Worm (Caenorhabditis elegans) whole organism, L4 larva: ENCODE measurements around the gene cnc-7.

Source experiments
- D1046.2 ChIP-seq: fragments of 200-800 bp; sonication (Bioruptor generic); IDR thresholded peaks from 2 replicates; pipeline ENCODE4 v1.3.6; 2022; ENCODE audit warnings: missing genetic modification characterization, missing compliant biosample characterization
- F49E8.2 ChIP-seq: sonication (generic microtip); optimal IDR thresholded peaks from 2 replicates; lab custom pipeline; 2016; ENCODE audit warnings: missing compliant biosample characterization, mild to moderate bottlenecking, missing genetic modification characterization, borderline replicate concordance
- T20F7.1 ChIP-seq: fragments of 200-800 bp; sonication (Bioruptor generic); optimal IDR thresholded peaks from 2 replicates; lab custom pipeline; 2018; ENCODE audit warnings: mild to moderate bottlenecking, missing genetic modification characterization, missing compliant biosample characterization
- Y105C5A.15 ChIP-seq: fragments of 200-800 bp; sonication (Bioruptor generic); IDR thresholded peaks from 2 replicates; pipeline ENCODE4 v1.3.6; 2022; ENCODE audit warnings: missing genetic modification characterization, missing compliant biosample characterization
- Y48G9A.11 ChIP-seq: fragments of 200-800 bp; sonication (Bioruptor generic); IDR thresholded peaks from 2 replicates; pipeline ENCODE4 v1.3.6; 2022; ENCODE audit warnings: missing genetic modification reagents, missing genetic modification characterization, missing compliant biosample characterization
- Y5F2A.4 ChIP-seq: fragments of 200-800 bp; sonication (Bioruptor generic); optimal IDR thresholded peaks from 2 replicates; lab custom pipeline; 2018; ENCODE audit warnings: mild to moderate bottlenecking, missing genetic modification characterization, missing compliant biosample characterization
- Y75B8A.6 ChIP-seq: fragments of 200-800 bp; sonication (Bioruptor generic); IDR thresholded peaks from 2 replicates; pipeline ENCODE4 v1.3.6; 2022; ENCODE audit warnings: missing genetic modification reagents, missing genetic modification characterization, missing compliant biosample characterization
- ZK546.5 ChIP-seq, 2 experiments: sonication (generic microtip); optimal IDR thresholded peaks; 2 replicates each; lab custom pipeline; 2017; ENCODE audit warnings: missing biosample characterization in 2 of 2, missing genetic modification characterization in 2 of 2
- aha-1 ChIP-seq: fragments of 150-350 bp; peaks from one replicate; lab custom pipeline; 2014; ENCODE audit warnings: missing biosample characterization, missing genetic modification characterization
- ceh-44 ChIP-seq: fragments of 200-800 bp; sonication (Bioruptor generic); IDR thresholded peaks from 2 replicates; pipeline ENCODE4 v1.3.6; 2022; ENCODE audit warnings: missing genetic modification reagents, missing genetic modification characterization, missing compliant biosample characterization
- ceh-82 ChIP-seq: sonication (generic microtip); optimal IDR thresholded peaks from 2 replicates; lab custom pipeline; 2017; ENCODE audit warnings: missing biosample characterization, missing genetic modification characterization
- ces-1 ChIP-seq: fragments of 150-350 bp; sonication (generic microtip); optimal IDR thresholded peaks from 4 replicates; lab custom pipeline; 2014; ENCODE audit warnings: missing biosample characterization, missing genetic modification reagents, missing genetic modification characterization
- daf-16 ChIP-seq, 3 experiments: sonication (generic microtip); optimal IDR thresholded peaks; 2 replicates each; lab custom pipeline; 2016 to 2017; ENCODE audit warnings: missing genetic modification characterization in 3 of 3, missing genetic modification reagents in 3 of 3, mild to moderate bottlenecking in 2 of 3, missing compliant biosample characterization in 2 of 3, missing biosample characterization in 1 of 3, moderate library complexity in 1 of 3
- dmd-6 ChIP-seq: fragments of 200-800 bp; sonication (Bioruptor generic); IDR thresholded peaks from 2 replicates; pipeline ENCODE4 v1.3.6; 2022; ENCODE audit warnings: missing genetic modification reagents, missing genetic modification characterization, missing compliant biosample characterization
- dmd-8 ChIP-seq: fragments of 200-800 bp; sonication (Bioruptor generic); IDR thresholded peaks from 2 replicates; pipeline ENCODE4 v1.3.6; 2022; ENCODE audit warnings: missing genetic modification characterization, missing compliant biosample characterization
- dpl-1 ChIP-seq: fragments of 150-350 bp; optimal IDR thresholded peaks from 2 replicates; lab custom pipeline; 2014; ENCODE audit warnings: missing biosample characterization, missing genetic modification reagents, missing genetic modification characterization
- duxl-1 ChIP-seq: sonication (generic microtip); optimal IDR thresholded peaks from 2 replicates; lab custom pipeline; 2016; ENCODE audit warnings: mild to moderate bottlenecking, missing genetic modification characterization, moderate library complexity, missing compliant biosample characterization; ENCODE audit not compliant: poor library complexity
- dve-1 ChIP-seq: sonication (generic microtip); optimal IDR thresholded peaks from 2 replicates; lab custom pipeline; 2017; ENCODE audit warnings: antibody characterized with exemption, mild to moderate bottlenecking, missing genetic modification characterization, missing compliant biosample characterization; ENCODE audit not compliant: insufficient read depth
- egl-27 ChIP-seq: sonication (generic microtip); optimal IDR thresholded peaks from 3 replicates; lab custom pipeline; 2017; ENCODE audit warnings: missing biosample characterization, missing genetic modification reagents, missing genetic modification characterization
- egl-43 ChIP-seq: fragments of 200-800 bp; sonication (Bioruptor generic); IDR thresholded peaks from 2 replicates; pipeline ENCODE4 v1.3.6; 2022; ENCODE audit warnings: missing genetic modification reagents, missing genetic modification characterization, missing compliant biosample characterization
- hlh-11 ChIP-seq: fragments of 200-800 bp; sonication (Bioruptor generic); optimal IDR thresholded peaks from 2 replicates; lab custom pipeline; 2018; ENCODE audit warnings: mild to moderate bottlenecking, missing genetic modification characterization, missing compliant biosample characterization
- hmg-1.1 ChIP-seq: fragments of 200-800 bp; sonication (Bioruptor generic); IDR thresholded peaks from 2 replicates; pipeline ENCODE4 v1.3.6; 2022; ENCODE audit warnings: missing genetic modification reagents, missing genetic modification characterization, missing compliant biosample characterization
- jun-1 ChIP-seq: fragments of 150-350 bp; optimal IDR thresholded peaks from 2 replicates; lab custom pipeline; 2014; ENCODE audit warnings: missing biosample characterization, missing genetic modification reagents, missing genetic modification characterization
- lin-1 ChIP-seq: fragments of 200-800 bp; sonication (Bioruptor generic); IDR thresholded peaks from 2 replicates; pipeline ENCODE4 v1.3.6; 2022; ENCODE audit warnings: missing genetic modification reagents, missing genetic modification characterization, missing compliant biosample characterization
- lin-13 ChIP-seq: fragments of 150-350 bp; optimal IDR thresholded peaks from 2 replicates; lab custom pipeline; 2014; ENCODE audit warnings: missing biosample characterization, missing genetic modification reagents, missing genetic modification characterization
- lin-29 ChIP-seq: fragments of 200-800 bp; sonication (Bioruptor generic); IDR thresholded peaks from 2 replicates; pipeline ENCODE4 v1.3.6; 2022; ENCODE audit warnings: missing genetic modification reagents, missing genetic modification characterization, missing compliant biosample characterization
- lsy-2 ChIP-seq, 2 experiments: fragments of 150-350 bp in 1 of 2; sonication (generic microtip) in 1 of 2; optimal IDR thresholded peaks; 2 replicates each; lab custom pipeline; 2014 to 2017; ENCODE audit warnings: missing biosample characterization in 2 of 2, missing genetic modification characterization in 2 of 2
- madf-5 ChIP-seq, 2 experiments: fragments of 200-800 bp; sonication (Bioruptor generic); IDR thresholded peaks; 2 replicates each; pipeline ENCODE4 v1.3.6; 2022; ENCODE audit warnings: missing compliant biosample characterization in 2 of 2, missing genetic modification characterization in 2 of 2
- mes-2 ChIP-seq: sonication (generic microtip); optimal IDR thresholded peaks from 2 replicates; lab custom pipeline; 2016; ENCODE audit warnings: missing genotype, mild to moderate bottlenecking, missing genetic modification characterization, missing compliant biosample characterization; ENCODE audit not compliant: poor library complexity, severe bottlenecking
- mxl-2 ChIP-seq: fragments of 200-800 bp; sonication (Bioruptor generic); conservative IDR thresholded peaks from 2 replicates; pipeline ENCODE4 v1.3.6; 2022; ENCODE audit warnings: missing genetic modification reagents, missing genetic modification characterization, missing compliant biosample characterization
- nhr-10 ChIP-seq: fragments of 150-350 bp; optimal IDR thresholded peaks from 2 replicates; lab custom pipeline; 2014; ENCODE audit warnings: missing biosample characterization, missing genetic modification characterization
- nhr-102 ChIP-seq: sonication (generic microtip); optimal IDR thresholded peaks from 2 replicates; lab custom pipeline; 2016; ENCODE audit warnings: mild to moderate bottlenecking, missing genetic modification characterization, moderate library complexity, missing compliant biosample characterization
- nhr-111 ChIP-seq: fragments of 200-800 bp; sonication (Bioruptor generic); optimal IDR thresholded peaks from 2 replicates; lab custom pipeline; 2018; ENCODE audit warnings: mild to moderate bottlenecking, missing genetic modification characterization, missing compliant biosample characterization
- nhr-25 ChIP-seq: sonication (generic microtip); optimal IDR thresholded peaks from 2 replicates; lab custom pipeline; 2017; ENCODE audit warnings: missing genetic modification characterization, mild to moderate bottlenecking, missing compliant biosample characterization, antibody characterized with exemption, moderate library complexity, borderline replicate concordance; ENCODE audit not compliant: insufficient read depth
- nhr-28 ChIP-seq: fragments of 150-350 bp; optimal IDR thresholded peaks from 2 replicates; lab custom pipeline; 2014; ENCODE audit warnings: missing biosample characterization, missing genetic modification characterization
- nhr-48 ChIP-seq: sonication (generic microtip); optimal IDR thresholded peaks from 2 replicates; lab custom pipeline; 2016; ENCODE audit warnings: mild to moderate bottlenecking, missing genetic modification characterization, missing compliant biosample characterization
- pha-4 ChIP-seq, 2 experiments: fragments of 150-350 bp in 1 of 2; fragments of 200-800 bp in 1 of 2; sonication (Bioruptor generic) in 1 of 2; IDR thresholded peaks in 1 of 2; optimal IDR thresholded peaks in 1 of 2; 2 replicates each; pipeline versions ENCODE4 v1.3.6 to Lab custom; 2014 to 2022; ENCODE audit warnings: missing genetic modification characterization in 2 of 2, missing genetic modification reagents in 2 of 2, missing biosample characterization in 1 of 2, missing compliant biosample characterization in 1 of 2
- php-3 ChIP-seq: fragments of 200-800 bp; sonication (Bioruptor generic); IDR thresholded peaks from 2 replicates; pipeline ENCODE4 v1.3.6; 2022; ENCODE audit warnings: missing genetic modification reagents, missing genetic modification characterization, missing compliant biosample characterization
- saeg-2 ChIP-seq: fragments of 200-800 bp; sonication (Bioruptor generic); IDR thresholded peaks from 2 replicates; pipeline ENCODE4 v1.3.6; 2022; ENCODE audit warnings: missing genetic modification reagents, missing genetic modification characterization, missing compliant biosample characterization
- sdz-12 ChIP-seq: fragments of 200-800 bp; sonication (Bioruptor generic); optimal IDR thresholded peaks from 2 replicates; lab custom pipeline; 2018; ENCODE audit warnings: mild to moderate bottlenecking, missing genetic modification characterization, missing compliant biosample characterization
- snpc-4 ChIP-seq: fragments of 150-350 bp; optimal IDR thresholded peaks from 2 replicates; lab custom pipeline; 2014; ENCODE audit warnings: missing biosample characterization, missing genetic modification characterization
- spr-1 ChIP-seq: sonication (generic microtip); optimal IDR thresholded peaks from 2 replicates; lab custom pipeline; 2016; ENCODE audit warnings: mild to moderate bottlenecking, missing genetic modification characterization, missing compliant biosample characterization
- tra-1 ChIP-seq: fragments of 200-800 bp; sonication (Bioruptor generic); IDR thresholded peaks from 2 replicates; pipeline ENCODE4 v1.3.6; 2022; ENCODE audit warnings: missing genetic modification reagents, missing genetic modification characterization, missing compliant biosample characterization
- unc-62 ChIP-seq, 3 experiments: fragments of 150-350 bp in 1 of 3; sonication (generic microtip); optimal IDR thresholded peaks in 2 of 3; peaks in 1 of 3; 1 replicate in 1 of 3; 2 replicates in 2 of 3; lab custom pipeline; 2014 to 2017; ENCODE audit warnings: missing biosample characterization in 3 of 3, missing genetic modification characterization in 3 of 3, missing genetic modification reagents in 3 of 3, missing genotype in 1 of 3
- vab-7 ChIP-seq: fragments of 200-800 bp; sonication (Bioruptor generic); IDR thresholded peaks from 2 replicates; pipeline ENCODE4 v1.3.6; 2022; ENCODE audit warnings: missing genetic modification reagents, missing genetic modification characterization, missing compliant biosample characterization
- zfp-2 ChIP-seq: sonication (generic microtip); optimal IDR thresholded peaks from 2 replicates; lab custom pipeline; 2016; ENCODE audit warnings: mild to moderate bottlenecking, missing genetic modification characterization, missing compliant biosample characterization

Gene cnc-7

DNA sequence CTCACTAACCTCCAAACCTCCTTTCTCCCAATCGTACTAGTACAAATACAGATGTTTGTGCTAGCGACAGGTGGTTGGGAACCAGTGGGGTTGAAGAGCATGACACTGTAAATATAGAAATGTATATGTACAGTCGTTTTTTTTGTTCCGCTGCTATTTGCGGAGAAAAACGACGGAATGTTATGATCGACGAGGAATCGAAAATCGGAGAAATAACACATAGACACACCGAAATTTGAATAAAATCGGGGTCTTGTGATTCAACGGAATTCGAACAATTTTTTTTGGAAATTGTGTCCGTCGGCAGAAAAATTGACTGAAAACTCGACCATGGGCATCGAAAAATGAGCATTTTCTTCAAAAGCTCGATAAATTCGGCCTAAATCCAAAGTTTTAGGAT, 17.8 kb downstream of the cnc-7 start, which contains the start of gene F53H2.3:
F53H2.3 (minus strand) TSS at position 101 of the 400 bp plus-strand sequence.
- TF ChIP-seq F49E8.2, result no peak
- TF ChIP-seq duxl-1 (tag; lab: Kevin White, UChicago), result no peak
- no peak for TF ChIP-seq egl-27 (tag; lab: Kevin White, UChicago)
- TF ChIP-seq tra-1 (GFP tag; lab: Robert Waterston, UW), result no peak
- TF ChIP-seq D1046.2 (GFP tag; lab: Robert Waterston, UW), result no peak
- no peak for TF ChIP-seq Y105C5A.15
- TF ChIP-seq T20F7.1, result no peak
- TF ChIP-seq spr-1 (tag; lab: Kevin White, UChicago), result no peak
- TF ChIP-seq dmd-8 (GFP tag; lab: Robert Waterston, UW), result no peak
- no peak for TF ChIP-seq ces-1 (GFP tag; lab: Kevin White, UChicago)
- no peak for TF ChIP-seq hlh-11 (tag; lab: Kevin White, UChicago)
- TF ChIP-seq egl-43, result no peak

DNA sequence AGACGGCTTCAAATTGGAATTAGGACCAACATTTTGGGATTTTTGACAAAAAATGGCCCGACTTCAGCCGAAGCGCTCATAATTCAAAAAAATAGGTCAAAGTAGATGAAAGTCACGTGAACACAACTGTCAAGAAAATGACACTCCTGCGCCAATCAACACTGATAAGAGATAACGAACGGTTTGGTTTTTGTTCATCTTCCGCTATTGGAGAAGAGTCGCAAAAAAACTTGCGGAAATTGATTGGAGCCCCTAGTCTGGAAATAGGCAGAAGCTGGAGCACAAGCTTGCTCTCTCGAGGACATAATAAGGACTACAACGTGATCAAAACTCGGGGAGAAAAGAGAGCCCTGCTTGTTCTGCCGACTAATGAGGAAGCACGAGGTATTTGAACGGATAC, 18.4 kb downstream of the cnc-7 start:
- TF ChIP-seq nhr-25 (tag; lab: Kevin White, UChicago) (no peak), nhr-48 (peak; percentile 51), dmd-6 (peak; percentile 94), mxl-2 (GFP tag; lab: Robert Waterston, UW) (no peak), snpc-4 (no peak), ceh-44 (no peak), T20F7.1 (peak; percentile 29), lin-29 (GFP tag; lab: Robert Waterston, UW) (no peak), php-3 (0 out of 2 replicates have a peak, but pooled peaks have one; percentile 5), ceh-82 (tag; lab: Kevin White, UChicago) (no peak), Y75B8A.6 (0 out of 2 replicates have a peak, but pooled peaks have one; percentile 19), pha-4 (GFP tag; IDR thresholded peaks at IDR 0.05; lab: Robert Waterston, UW) (peak; percentile 29; the same call in 1 of the 2 replicates), pha-4 (tag; optimal IDR thresholded peaks at IDR 0.05; lab: Kevin White, UChicago) (no peak), unc-62 (GFP tag; optimal IDR thresholded peaks at IDR 0.05 in 1 of 2; lab: Kevin White, UChicago) (peak in 1 of 2 experiments; percentile 55), unc-62 (tag; optimal IDR thresholded peaks at IDR 0.05; lab: Kevin White, UChicago) (no peak), nhr-102 (tag; lab: Kevin White, UChicago) (peak; percentile 23), lin-13 (GFP tag; lab: Kevin White, UChicago) (peak; percentile 12), dve-1 (tag; lab: Kevin White, UChicago) (peak; percentile 79), spr-1 (tag; lab: Kevin White, UChicago) (no peak), Y48G9A.11 (GFP tag; lab: Robert Waterston, UW) (no peak), jun-1 (tag; lab: Kevin White, UChicago) (no peak), sdz-12 (no peak), madf-5 (GFP tag; IDR thresholded peaks at IDR 0.05; lab: Robert Waterston, UW) (no peak), nhr-111 (GFP tag; lab: Kevin White, UChicago) (no peak), dpl-1 (no peak), Y5F2A.4 (no peak), lsy-2 (tag; optimal IDR thresholded peaks at IDR 0.05; lab: Kevin White, UChicago) (no peak), saeg-2 (GFP tag; lab: Robert Waterston, UW) (no peak), D1046.2 (GFP tag; lab: Robert Waterston, UW) (no peak), ZK546.5 (tag; optimal IDR thresholded peaks at IDR 0.05; lab: Kevin White, UChicago) (no peak), daf-16 (GFP tag; optimal IDR thresholded peaks at IDR 0.05; lab: Kevin White, UChicago) (no peak), daf-16 (tag; optimal IDR thresholded peaks at IDR 0.05; lab: Kevin White, UChicago) (peak; percentile 83), vab-7 (GFP tag; lab: Robert Waterston, UW) (no peak), nhr-10 (tag; lab: Kevin White, UChicago) (no peak), nhr-28 (peak; percentile 76), duxl-1 (tag; lab: Kevin White, UChicago) (no peak), lin-1 (peak; percentile 76), mes-2 (tag; lab: Kevin White, UChicago) (no peak), aha-1 (tag; lab: Kevin White, UChicago) (no peak), zfp-2 (no peak), hmg-1.1 (GFP tag; lab: Robert Waterston, UW) (0 out of 2 replicates have a peak, but pooled peaks have one; percentile 31)
